Worm (Caenorhabditis elegans) whole organism, L1 larva: Measurements from ENCODE around the gene str-238.

ENCODE experiments used
- C16A3.4 ChIP-seq: fragments of 150-350 bp; optimal IDR thresholded peaks from 2 replicates; lab custom pipeline; 2014; ENCODE audit warnings: missing biosample characterization, missing genetic modification characterization
- C34B4.2 ChIP-seq: sonication (generic microtip); optimal IDR thresholded peaks from 2 replicates; lab custom pipeline; 2017; ENCODE audit warnings: mild to moderate bottlenecking, missing genetic modification characterization, missing compliant biosample characterization
- F16B12.6 ChIP-seq: fragments of 150-350 bp; optimal IDR thresholded peaks from 2 replicates; lab custom pipeline; 2014; ENCODE audit warnings: missing biosample characterization, missing genetic modification characterization
- Y116A8C.19 ChIP-seq: sonication (generic microtip); optimal IDR thresholded peaks from 2 replicates; lab custom pipeline; 2016; ENCODE audit warnings: missing compliant biosample characterization, missing genetic modification characterization, borderline replicate concordance
- aly-2 ChIP-seq: fragments of 150-350 bp; optimal IDR thresholded peaks from 2 replicates; lab custom pipeline; 2014; ENCODE audit warnings: missing biosample characterization, missing genetic modification characterization
- ceh-8 ChIP-seq: fragments of 200-800 bp; sonication (Bioruptor generic); optimal IDR thresholded peaks from 2 replicates; lab custom pipeline; 2018; ENCODE audit warnings: mild to moderate bottlenecking, missing genetic modification characterization, moderate library complexity, missing compliant biosample characterization
- ceh-82 ChIP-seq, 3 experiments: fragments of 150-350 bp in 1 of 3; sonication (generic microtip) in 2 of 3; optimal IDR thresholded peaks; 2 replicates each; lab custom pipeline; 2014 to 2017; ENCODE audit warnings: missing biosample characterization in 3 of 3, missing genetic modification characterization in 3 of 3
- ces-1 ChIP-seq: fragments of 150-350 bp; optimal IDR thresholded peaks from 2 replicates; lab custom pipeline; 2014; ENCODE audit warnings: missing biosample characterization, missing genetic modification reagents, missing genetic modification characterization
- dpl-1 ChIP-seq, 3 experiments: fragments of 150-350 bp in 2 of 3; sonication (generic microtip) in 1 of 3; optimal IDR thresholded peaks; 2 replicates each; lab custom pipeline; 2014 to 2017; ENCODE audit warnings: missing biosample characterization in 3 of 3, missing genetic modification characterization in 3 of 3, missing genetic modification reagents in 3 of 3
- dsc-1 ChIP-seq: sonication (generic microtip); optimal IDR thresholded peaks from 2 replicates; lab custom pipeline; 2016; ENCODE audit warnings: mild to moderate bottlenecking, missing genetic modification characterization, missing compliant biosample characterization
- efl-1 ChIP-seq, 4 experiments: fragments of 150-350 bp; optimal IDR thresholded peaks in 3 of 4; peaks in 1 of 4; 1 replicate in 1 of 4; 2 replicates in 3 of 4; lab custom pipeline; 2014; ENCODE audit warnings: missing biosample characterization in 2 of 4, missing genetic modification characterization in 2 of 4, missing genetic modification reagents in 2 of 4
- efl-3 ChIP-seq: fragments of 200-800 bp; sonication (Bioruptor generic); optimal IDR thresholded peaks from 2 replicates; lab custom pipeline; 2018; ENCODE audit warnings: mild to moderate bottlenecking, missing genetic modification characterization, missing compliant biosample characterization
- elt-2 ChIP-seq: sonication (generic microtip); optimal IDR thresholded peaks from 2 replicates; lab custom pipeline; 2016; ENCODE audit warnings: missing genetic modification characterization, mild to moderate bottlenecking, inconsistent platforms, missing compliant biosample characterization, missing genetic modification reagents
- elt-3 ChIP-seq, 6 experiments: fragments of 150-350 bp in 1 of 6; sonication (generic microtip); optimal IDR thresholded peaks; 2 replicates each; lab custom pipeline; 2017 to 2018; ENCODE audit warnings: missing biosample characterization in 6 of 6, missing genetic modification characterization in 6 of 6, inconsistent platforms in 1 of 6
- fkh-10 ChIP-seq: sonication (generic microtip); optimal IDR thresholded peaks from 2 replicates; lab custom pipeline; 2017; ENCODE audit warnings: missing biosample characterization, missing genetic modification reagents, missing genetic modification characterization
- fkh-4 ChIP-seq: sonication (generic microtip); optimal IDR thresholded peaks from 2 replicates; lab custom pipeline; 2016; ENCODE audit warnings: missing compliant biosample characterization, missing genetic modification characterization, borderline replicate concordance
- fkh-8 ChIP-seq: sonication (generic microtip); optimal IDR thresholded peaks from 2 replicates; lab custom pipeline; 2016; ENCODE audit warnings: mild to moderate bottlenecking, missing genetic modification characterization, missing compliant biosample characterization
- hlh-4 ChIP-seq: sonication (generic microtip); optimal IDR thresholded peaks from 2 replicates; lab custom pipeline; 2016; ENCODE audit warnings: mild to moderate bottlenecking, missing genetic modification characterization, missing compliant biosample characterization
- irx-1 ChIP-seq: sonication (generic microtip); optimal IDR thresholded peaks from 2 replicates; lab custom pipeline; 2016; ENCODE audit warnings: missing genetic modification characterization, missing compliant biosample characterization
- isw-1 ChIP-seq: fragments of 200-800 bp; sonication (Bioruptor generic); IDR thresholded peaks from 2 replicates; pipeline ENCODE4 v1.3.6; 2022; ENCODE audit warnings: missing genetic modification characterization, missing compliant biosample characterization
- lin-14 ChIP-seq: fragments of 200-800 bp; sonication (Bioruptor generic); optimal IDR thresholded peaks from 2 replicates; lab custom pipeline; 2018; ENCODE audit warnings: mild to moderate bottlenecking, missing genetic modification characterization, moderate library complexity, missing compliant biosample characterization
- lin-15B ChIP-seq: fragments of 150-350 bp; sonication (generic microtip); optimal IDR thresholded peaks from 3 replicates; lab custom pipeline; 2014; ENCODE audit warnings: missing biosample characterization, missing genetic modification characterization
- lsy-2 ChIP-seq, 2 experiments: fragments of 150-350 bp; optimal IDR thresholded peaks; 2 replicates each; lab custom pipeline; 2014; ENCODE audit warnings: missing biosample characterization in 2 of 2, missing genetic modification characterization in 2 of 2
- mab-9 ChIP-seq: fragments of 200-800 bp; sonication (Bioruptor generic); IDR thresholded peaks from 2 replicates; pipeline ENCODE4 v1.3.6; 2022; ENCODE audit warnings: missing genetic modification reagents, missing genetic modification characterization, missing compliant biosample characterization
- mdl-1 ChIP-seq, 2 experiments: fragments of 150-350 bp; optimal IDR thresholded peaks; 2 replicates each; lab custom pipeline; 2014 to 2017; ENCODE audit warnings: missing biosample characterization in 2 of 2, missing genetic modification characterization in 2 of 2, inconsistent platforms in 1 of 2
- mef-2 ChIP-seq: fragments of 150-350 bp; optimal IDR thresholded peaks from 2 replicates; lab custom pipeline; 2014; ENCODE audit warnings: missing biosample characterization, missing genetic modification characterization
- mep-1 ChIP-seq: fragments of 150-350 bp; optimal IDR thresholded peaks from 2 replicates; lab custom pipeline; 2014; ENCODE audit warnings: missing biosample characterization, missing genetic modification characterization
- nhr-12 ChIP-seq: sonication (generic microtip); optimal IDR thresholded peaks from 2 replicates; lab custom pipeline; 2017; ENCODE audit warnings: missing biosample characterization, missing genetic modification characterization
- nhr-20 ChIP-seq: sonication (generic microtip); optimal IDR thresholded peaks from 2 replicates; lab custom pipeline; 2016; ENCODE audit warnings: mild to moderate bottlenecking, missing genetic modification characterization, missing compliant biosample characterization
- nhr-28 ChIP-seq: fragments of 150-350 bp; optimal IDR thresholded peaks from 2 replicates; lab custom pipeline; 2014; ENCODE audit warnings: missing biosample characterization, missing genetic modification characterization
- nhr-84 ChIP-seq: sonication (generic microtip); optimal IDR thresholded peaks from 2 replicates; lab custom pipeline; 2017; ENCODE audit warnings: missing biosample characterization, missing genetic modification characterization
- nhr-90 ChIP-seq: sonication (generic microtip); optimal IDR thresholded peaks from 2 replicates; lab custom pipeline; 2016; ENCODE audit warnings: mild to moderate bottlenecking, missing genetic modification characterization, missing compliant biosample characterization; ENCODE audit not compliant: poor library complexity
- pag-3 ChIP-seq: sonication (generic microtip); optimal IDR thresholded peaks from 2 replicates; lab custom pipeline; 2017; ENCODE audit warnings: missing genetic modification characterization, mild to moderate bottlenecking, missing compliant biosample characterization, antibody characterized with exemption, borderline replicate concordance; ENCODE audit not compliant: insufficient read depth
- skn-1 ChIP-seq: fragments of 150-350 bp; optimal IDR thresholded peaks from 2 replicates; lab custom pipeline; 2014; ENCODE audit warnings: missing biosample characterization, missing genetic modification characterization
- snu-23 ChIP-seq: sonication (generic microtip); optimal IDR thresholded peaks from 2 replicates; lab custom pipeline; 2016; ENCODE audit warnings: missing genetic modification characterization, missing compliant biosample characterization
- swsn-7 ChIP-seq: sonication (generic microtip); optimal IDR thresholded peaks from 2 replicates; lab custom pipeline; 2016; ENCODE audit warnings: missing genetic modification characterization, missing compliant biosample characterization
- unc-30 ChIP-seq: sonication (generic microtip); optimal IDR thresholded peaks from 2 replicates; lab custom pipeline; 2017; ENCODE audit warnings: missing biosample characterization, missing genetic modification characterization
- unc-62 ChIP-seq: fragments of 150-350 bp; optimal IDR thresholded peaks from 2 replicates; lab custom pipeline; 2014; ENCODE audit warnings: missing biosample characterization, missing genetic modification reagents, missing genetic modification characterization
- unc-86 ChIP-seq: sonication (generic microtip); optimal IDR thresholded peaks from 2 replicates; lab custom pipeline; 2016; ENCODE audit warnings: missing genetic modification characterization, missing compliant biosample characterization
- vab-15 ChIP-seq: sonication (generic microtip); optimal IDR thresholded peaks from 2 replicates; lab custom pipeline; 2017; ENCODE audit warnings: missing genotype, mild to moderate bottlenecking, missing genetic modification characterization, missing compliant biosample characterization
- zip-4 ChIP-seq: fragments of 200-800 bp; sonication (Bioruptor generic); optimal IDR thresholded peaks from 2 replicates; lab custom pipeline; 2018; ENCODE audit warnings: mild to moderate bottlenecking, missing genetic modification characterization, moderate library complexity, missing compliant biosample characterization
- ztf-11 ChIP-seq, 2 experiments: sonication (generic microtip); optimal IDR thresholded peaks; 2 replicates each; lab custom pipeline; 2016 to 2017; ENCODE audit warnings: missing genetic modification characterization in 2 of 2, missing biosample characterization in 1 of 2, missing compliant biosample characterization in 1 of 2
- ztf-4 ChIP-seq: fragments of 150-350 bp; optimal IDR thresholded peaks from 2 replicates; lab custom pipeline; 2014; ENCODE audit warnings: missing biosample characterization, missing genetic modification characterization

Gene str-238

DNA sequence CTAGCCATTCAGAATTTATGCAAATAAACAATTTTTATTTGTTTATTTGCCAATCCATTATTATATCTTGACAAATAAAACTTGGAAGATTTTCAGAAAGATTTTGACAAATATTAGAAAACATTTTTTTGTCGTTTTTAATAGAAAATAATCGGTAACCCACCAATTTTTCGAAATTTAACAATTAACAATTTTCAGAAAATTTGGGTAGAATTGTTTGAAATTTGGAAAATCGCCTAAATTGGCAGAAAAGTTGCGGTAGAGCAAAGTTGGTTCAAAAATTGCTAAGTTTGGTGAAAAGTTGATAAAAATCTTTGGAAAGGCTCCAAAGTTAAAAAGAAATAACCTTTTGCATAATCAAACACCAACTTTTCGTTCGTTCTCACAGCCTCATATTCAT lies 43.4 kb downstream of the str-238 start:
- TF ChIP-seq hlh-4 (tag; lab: Kevin White, UChicago) (no peak), lsy-2 (tag; optimal IDR thresholded peaks at IDR 0.05; lab: Kevin White, UChicago) (no peak), elt-2 (tag; lab: Kevin White, UChicago) (no peak), Y116A8C.19 (tag; lab: Kevin White, UChicago) (no peak)

DNA sequence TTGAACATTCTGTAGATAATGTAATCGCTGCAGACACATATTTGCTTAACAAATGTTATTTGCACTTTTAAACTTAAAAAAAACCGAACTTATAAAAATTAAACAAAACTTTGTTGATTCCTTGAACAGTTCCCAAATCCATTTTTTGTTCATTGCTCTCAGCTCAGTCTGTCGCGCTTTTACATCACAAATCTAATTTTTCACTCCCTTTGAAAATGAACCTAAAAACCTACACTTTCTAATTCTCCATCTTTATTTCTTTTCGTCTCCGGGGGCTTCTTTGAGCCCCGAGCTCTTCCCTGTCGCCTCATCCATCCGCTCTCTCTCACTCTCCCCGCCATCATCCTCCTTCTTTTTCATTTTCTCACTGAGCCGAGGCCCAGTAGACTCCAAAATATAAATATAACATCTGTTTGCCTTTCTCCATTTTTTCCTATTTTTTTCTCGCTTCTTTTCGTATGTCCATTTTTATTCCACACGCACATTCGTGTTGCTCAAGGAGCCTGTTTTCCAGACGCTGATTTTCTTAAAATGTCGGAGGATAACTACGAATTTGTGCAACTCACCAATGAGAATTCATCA lies 45.5 kb downstream of the str-238 start, which contains the start of gene R13D11.4:
Gene R13D11.4, plus strand, starts transcription at position 532 of the 582 bp plus-strand sequence.
- TF ChIP-seq ztf-11 (tag; optimal IDR thresholded peaks at IDR 0.05; lab: Kevin White, UChicago): no peak
- TF ChIP-seq pag-3 (tag; lab: Kevin White, UChicago): no peak
- peak in 1 of 2 experiments; percentile 2 for TF ChIP-seq efl-1 (optimal IDR thresholded peaks at IDR 0.05; lab: Kevin White, UChicago)
- TF ChIP-seq efl-1 (GFP tag; optimal IDR thresholded peaks at IDR 0.05 in 1 of 2; lab: Kevin White, UChicago): peak in 1 of 2 experiments; percentile 84
- TF ChIP-seq C16A3.4 (tag; lab: Kevin White, UChicago): no peak
- TF ChIP-seq nhr-20 (tag; lab: Kevin White, UChicago): peak; percentile 32
- no peak for TF ChIP-seq efl-3 (GFP tag; lab: Kevin White, UChicago)
- TF ChIP-seq mep-1: no peak
- TF ChIP-seq swsn-7 (tag; lab: Kevin White, UChicago): peak; percentile 16
- TF ChIP-seq nhr-90 (tag; lab: Kevin White, UChicago): no peak
- no peak for TF ChIP-seq nhr-28 (tag; lab: Kevin White, UChicago)
- TF ChIP-seq irx-1 (tag; lab: Kevin White, UChicago): no peak
- TF ChIP-seq mef-2 (tag; lab: Kevin White, UChicago): no peak
- TF ChIP-seq unc-30 (tag; lab: Kevin White, UChicago): no peak
- TF ChIP-seq elt-2 (tag; lab: Kevin White, UChicago): no peak
- TF ChIP-seq nhr-12 (tag; lab: Kevin White, UChicago): no peak
- TF ChIP-seq snu-23 (GFP tag; lab: Kevin White, UChicago): peak; percentile 28
- no peak for TF ChIP-seq unc-86 (tag; lab: Kevin White, UChicago)
- no peak for TF ChIP-seq isw-1 (GFP tag; lab: Robert Waterston, UW)
- TF ChIP-seq dsc-1: peak; percentile 46
- TF ChIP-seq lin-15B (tag; lab: Kevin White, UChicago): no peak
- no peak for TF ChIP-seq lin-14
- no peak for TF ChIP-seq fkh-4
- TF ChIP-seq ceh-8 (GFP tag; lab: Kevin White, UChicago): no peak
- peak; percentile 12 for TF ChIP-seq ces-1
- TF ChIP-seq zip-4 (GFP tag; lab: Kevin White, UChicago): no peak
- TF ChIP-seq F16B12.6 (tag; lab: Kevin White, UChicago): no peak
- TF ChIP-seq fkh-8: no peak
- no peak for TF ChIP-seq vab-15 (tag; lab: Kevin White, UChicago)
- TF ChIP-seq ceh-82 (tag; optimal IDR thresholded peaks at IDR 0.05; lab: Kevin White, UChicago): peak in 1 of 3 experiments; percentile 39
- peak; percentile 39 for TF ChIP-seq fkh-10 (GFP tag; lab: Kevin White, UChicago)
- TF ChIP-seq unc-62 (GFP tag; lab: Kevin White, UChicago): no peak
- TF ChIP-seq skn-1 (tag; lab: Kevin White, UChicago): peak; percentile 8

- TF ChIP-seq mdl-1 (tag; optimal IDR thresholded peaks at IDR 0.05; lab: Kevin White, UChicago) (no peak), ztf-4 (tag; lab: Kevin White, UChicago) (no peak), dsc-1 (no peak), dpl-1 (GFP tag; optimal IDR thresholded peaks at IDR 0.05; lab: Kevin White, UChicago) (no peak), aly-2 (tag; lab: Kevin White, UChicago) (no peak), nhr-84 (tag; lab: Kevin White, UChicago) (no peak), efl-1 (optimal IDR thresholded peaks at IDR 0.05; lab: Kevin White, UChicago) (no peak), efl-1 (GFP tag; optimal IDR thresholded peaks at IDR 0.05 in 1 of 2; lab: Kevin White, UChicago) (no peak), swsn-7 (tag; lab: Kevin White, UChicago) (no peak), C34B4.2 (tag; lab: Kevin White, UChicago) (no peak), elt-3 (tag; optimal IDR thresholded peaks at IDR 0.05; lab: Kevin White, UChicago) (no peak), fkh-10 (GFP tag; lab: Kevin White, UChicago) (no peak), mab-9 (no peak)
These were observed 48.3 kb downstream of the str-238 start, which contains the start of gene R13D11.10 for ce11 chrV:813101-813500. R13D11.10 (minus strand) TSS chrV:813201.
